Fruit fly (Drosophila melanogaster): ENCODE results near the gene CG9166.

DNA sequence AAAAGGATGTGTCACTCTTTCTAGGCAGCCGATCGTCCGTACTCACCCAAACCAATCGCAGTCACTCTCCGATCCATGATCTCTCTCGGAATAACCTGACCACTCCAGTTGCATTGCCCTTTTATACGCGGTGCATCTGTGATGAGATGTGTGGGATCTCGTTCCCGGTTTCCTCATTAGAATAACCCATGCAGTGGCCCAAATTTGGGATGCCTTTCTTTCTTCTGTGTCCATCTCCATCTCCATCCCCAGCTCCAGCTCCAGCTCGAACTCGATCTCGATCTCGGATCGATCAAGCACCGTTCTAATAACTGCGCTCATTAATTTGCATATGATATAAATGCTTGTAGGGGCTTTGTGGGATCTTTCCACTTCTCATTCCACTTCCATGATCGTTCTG lies 28.2 kb upstream of the CG9166 start, which contains the start of gene CG9184:
- TF ChIP-seq woc (GFP tag; optimal IDR thresholded peaks at IDR 0.05) = no peak
- TF ChIP-seq psq (GFP tag; optimal IDR thresholded peaks at IDR 0.05) = no peak
- no peak for TF ChIP-seq fru (GFP tag; optimal IDR thresholded peaks at IDR 0.05)
- TF ChIP-seq sage (GFP tag; optimal IDR thresholded peaks at IDR 0.05) = no peak
- TF ChIP-seq jim (GFP tag; optimal IDR thresholded peaks at IDR 0.05) = no peak
- TF ChIP-seq Hr83 (GFP tag; optimal IDR thresholded peaks at IDR 0.05; ENCODE audit: poor library complexity, severe bottlenecking) = no peak
- no peak for TF ChIP-seq HLH106 (tag; optimal IDR thresholded peaks at IDR 0.05)
- no peak for TF ChIP-seq Sp1 (GFP tag; optimal IDR thresholded peaks at IDR 0.05)
- no peak for TF ChIP-seq Dif (GFP tag; optimal IDR thresholded peaks at IDR 0.05; ENCODE audit: partially characterized antibody)
- no peak for TF ChIP-seq OdsH (GFP tag; optimal IDR thresholded peaks at IDR 0.05)
- no peak for TF ChIP-seq lola (GFP tag; optimal IDR thresholded peaks at IDR 0.05)
